Worm (Caenorhabditis elegans) whole organism, early embryonic: ENCODE data around the gene pcdr-1.

Experiments
- B0310.2 ChIP-seq: sonication (generic microtip); optimal IDR thresholded peaks from 2 replicates; lab custom pipeline; 2016; ENCODE audit warnings: mild to moderate bottlenecking, missing genetic modification characterization, missing compliant biosample characterization
- F13C5.2 ChIP-seq: sonication (generic microtip); optimal IDR thresholded peaks from 2 replicates; lab custom pipeline; 2017; ENCODE audit warnings: mild to moderate bottlenecking, missing genetic modification characterization, inconsistent platforms, missing compliant biosample characterization
- aly-1 ChIP-seq: sonication (generic microtip); optimal IDR thresholded peaks from 2 replicates; lab custom pipeline; 2016; ENCODE audit warnings: missing genetic modification characterization, missing compliant biosample characterization
- ama-1 ChIP-seq: fragments of 150-350 bp; optimal IDR thresholded peaks from 2 replicates; lab custom pipeline; 2014
- ceh-13 ChIP-seq: fragments of 200-800 bp; sonication (Bioruptor generic); optimal IDR thresholded peaks from 2 replicates; lab custom pipeline; 2018; ENCODE audit warnings: mild to moderate bottlenecking, missing genetic modification characterization, missing compliant biosample characterization
- ceh-36 ChIP-seq: sonication (generic microtip); optimal IDR thresholded peaks from 2 replicates; lab custom pipeline; 2016; ENCODE audit warnings: missing genetic modification characterization, inconsistent platforms, missing compliant biosample characterization
- ets-7 ChIP-seq: sonication (generic microtip); optimal IDR thresholded peaks from 2 replicates; lab custom pipeline; 2016; ENCODE audit warnings: missing genotype, missing genetic modification characterization, missing compliant biosample characterization
- flt-1 ChIP-seq: fragments of 200-800 bp; sonication (Bioruptor generic); IDR thresholded peaks from 2 replicates; pipeline ENCODE4 v1.3.6; 2022; ENCODE audit warnings: missing genetic modification characterization, missing compliant biosample characterization
- hmbx-1 ChIP-seq: sonication (generic microtip); optimal IDR thresholded peaks from 2 replicates; lab custom pipeline; 2016; ENCODE audit warnings: mild to moderate bottlenecking, missing genetic modification characterization, missing compliant biosample characterization
- hmg-4 ChIP-seq: fragments of 200-800 bp; sonication (Bioruptor generic); optimal IDR thresholded peaks from 2 replicates; lab custom pipeline; 2018; ENCODE audit warnings: mild to moderate bottlenecking, missing genetic modification characterization, missing compliant biosample characterization
- hnd-1 ChIP-seq: sonication (generic microtip); optimal IDR thresholded peaks from 2 replicates; lab custom pipeline; 2016; ENCODE audit warnings: missing genetic modification characterization, missing compliant biosample characterization
- pes-1 ChIP-seq: fragments of 200-800 bp; sonication (Bioruptor generic); IDR thresholded peaks from 2 replicates; pipeline ENCODE4 v1.3.6; 2022; ENCODE audit warnings: missing genetic modification reagents, missing genetic modification characterization, missing compliant biosample characterization
- scrt-1 ChIP-seq: fragments of 200-800 bp; sonication (Bioruptor generic); IDR thresholded peaks from 2 replicates; pipeline ENCODE4 v1.3.6; 2022; ENCODE audit warnings: missing genetic modification characterization, missing compliant biosample characterization
- sea-1 ChIP-seq: fragments of 200-800 bp; sonication (Bioruptor generic); conservative IDR thresholded peaks from 2 replicates; pipeline ENCODE4 v1.3.6; 2022; ENCODE audit warnings: missing genetic modification characterization, missing compliant biosample characterization
- tbx-11 ChIP-seq: fragments of 200-800 bp; sonication (Bioruptor generic); IDR thresholded peaks from 2 replicates; pipeline ENCODE4 v1.3.6; 2022; ENCODE audit warnings: missing genetic modification characterization, missing compliant biosample characterization
- tbx-37 ChIP-seq: fragments of 200-800 bp; sonication (Bioruptor generic); conservative IDR thresholded peaks from 2 replicates; pipeline ENCODE4 v1.3.6; 2022; ENCODE audit warnings: missing genetic modification reagents, missing genetic modification characterization, missing compliant biosample characterization
- tra-4 ChIP-seq: sonication (generic microtip); optimal IDR thresholded peaks from 2 replicates; lab custom pipeline; 2017; ENCODE audit warnings: missing genetic modification characterization, missing compliant biosample characterization

pcdr-1 gene

ce11 chrX:15659561-15659960 lies 7.0 kb upstream of the pcdr-1 start:
- TF ChIP-seq ceh-36 (no peak), hmbx-1 (tag; lab: Kevin White, UChicago) (no peak), pes-1 (no peak), ets-7 (no peak), ama-1 (lab: Kevin White, UChicago) (no peak), F13C5.2 (tag; lab: Kevin White, UChicago) (no peak), ceh-13 (GFP tag; lab: Kevin White, UChicago) (no peak), aly-1 (tag; lab: Kevin White, UChicago) (no peak), scrt-1 (GFP tag; lab: Robert Waterston, UW) (no peak), hmg-4 (no peak), tra-4 (tag; lab: Kevin White, UChicago) (no peak), flt-1 (GFP tag; lab: Robert Waterston, UW) (no peak)

ce11 chrX:15663740-15664139 lies 2.8 kb upstream of the pcdr-1 start:
- TF ChIP-seq aly-1 (tag; lab: Kevin White, UChicago), result no peak
- no peak for TF ChIP-seq scrt-1 (GFP tag; lab: Robert Waterston, UW)
- TF ChIP-seq flt-1 (GFP tag; lab: Robert Waterston, UW), result no peak
- TF ChIP-seq tbx-11 (GFP tag; lab: Robert Waterston, UW), result no peak

- TF ChIP-seq ets-7, result no peak
- no peak for TF ChIP-seq pes-1
- no peak for TF ChIP-seq tbx-37
- no peak for TF ChIP-seq hnd-1 (tag; lab: Kevin White, UChicago)
- no peak for TF ChIP-seq aly-1 (tag; lab: Kevin White, UChicago)
- TF ChIP-seq flt-1 (GFP tag; lab: Robert Waterston, UW), result no peak
- TF ChIP-seq ama-1 (lab: Kevin White, UChicago), result no peak
- no peak for TF ChIP-seq F13C5.2 (tag; lab: Kevin White, UChicago)
- TF ChIP-seq hmbx-1 (tag; lab: Kevin White, UChicago), result no peak
- TF ChIP-seq ceh-13 (GFP tag; lab: Kevin White, UChicago), result no peak
- no peak for TF ChIP-seq tbx-11 (GFP tag; lab: Robert Waterston, UW)
- TF ChIP-seq tra-4 (tag; lab: Kevin White, UChicago), result no peak
- TF ChIP-seq scrt-1 (GFP tag; lab: Robert Waterston, UW), result no peak
These were observed 1.6 kb downstream of the pcdr-1 start for ce11 chrX:15668053-15668599.

ce11 chrX:15668695-15669094 lies 2.1 kb downstream of the pcdr-1 start:
- no peak for TF ChIP-seq ceh-13 (GFP tag; lab: Kevin White, UChicago)
- TF ChIP-seq scrt-1 (GFP tag; lab: Robert Waterston, UW), result no peak
- no peak for TF ChIP-seq pes-1
- TF ChIP-seq ets-7, result no peak
- no peak for TF ChIP-seq ceh-36
- no peak for TF ChIP-seq tbx-37
- TF ChIP-seq hmbx-1 (tag; lab: Kevin White, UChicago), result no peak
- TF ChIP-seq sea-1, result no peak

- TF ChIP-seq pes-1 (no peak), tbx-37 (no peak), ama-1 (lab: Kevin White, UChicago) (no peak), tbx-11 (GFP tag; lab: Robert Waterston, UW) (no peak), sea-1 (no peak), ets-7 (no peak), scrt-1 (GFP tag; lab: Robert Waterston, UW) (no peak), aly-1 (tag; lab: Kevin White, UChicago) (no peak)
These were observed 9.1 kb downstream of the pcdr-1 start, which contains the start of gene F59D12.2 for ce11 chrX:15675622-15676021. F59D12.2 (minus strand) TSS chrX:15675722.

- TF ChIP-seq ets-7, result no peak
- TF ChIP-seq tbx-37, result no peak
- no peak for TF ChIP-seq aly-1 (tag; lab: Kevin White, UChicago)
- no peak for TF ChIP-seq scrt-1 (GFP tag; lab: Robert Waterston, UW)
- TF ChIP-seq ceh-36, result no peak
- no peak for TF ChIP-seq tra-4 (tag; lab: Kevin White, UChicago)
- TF ChIP-seq ama-1 (lab: Kevin White, UChicago), result no peak
- no peak for TF ChIP-seq sea-1
- no peak for TF ChIP-seq F13C5.2 (tag; lab: Kevin White, UChicago)
- TF ChIP-seq hmg-4, result no peak
- TF ChIP-seq ceh-13 (GFP tag; lab: Kevin White, UChicago), result no peak
- TF ChIP-seq hmbx-1 (tag; lab: Kevin White, UChicago), result no peak
These were observed 14.8 kb downstream of the pcdr-1 start, which contains the start of gene gpn-1 for ce11 chrX:15681393-15681792. gpn-1 (plus strand) TSS chrX:15681693.

ce11 chrX:15689244-15689643 lies 22.7 kb downstream of the pcdr-1 start, which contains the start of gene C03H12.1:
C03H12.1 (plus strand) TSS chrX:15689449.
- TF ChIP-seq scrt-1 (GFP tag; lab: Robert Waterston, UW) (no peak), ceh-13 (GFP tag; lab: Kevin White, UChicago) (no peak), aly-1 (tag; lab: Kevin White, UChicago) (no peak), sea-1 (no peak), tra-4 (tag; lab: Kevin White, UChicago) (no peak), B0310.2 (tag; lab: Kevin White, UChicago) (no peak), flt-1 (GFP tag; lab: Robert Waterston, UW) (no peak), ama-1 (lab: Kevin White, UChicago) (no peak), hmg-4 (no peak), hmbx-1 (tag; lab: Kevin White, UChicago) (no peak), ets-7 (no peak), F13C5.2 (tag; lab: Kevin White, UChicago) (no peak), pes-1 (no peak), ceh-36 (no peak), hnd-1 (tag; lab: Kevin White, UChicago) (no peak), tbx-37 (no peak), tbx-11 (GFP tag; lab: Robert Waterston, UW) (no peak)

ce11 chrX:15693466-15693865 lies 26.9 kb downstream of the pcdr-1 start:
- TF ChIP-seq sea-1 (no peak), tbx-37 (no peak)
